Worm (Caenorhabditis elegans): Measurements from ENCODE around the gene srx-101.

Gene srx-101

ce11 chrII:3690646-3691045 is at the start of gene srx-101:
Gene srx-101 (minus strand): TSS chrII:3690746.
- TF ChIP-seq pqm-1 (tag; optimal IDR thresholded peaks at IDR 0.05) (no peak), egl-5 (tag; optimal IDR thresholded peaks at IDR 0.05) (no peak), fkh-10 (GFP tag; optimal IDR thresholded peaks at IDR 0.05) (no peak), sea-2 (GFP tag; optimal IDR thresholded peaks at IDR 0.05) (no peak), mml-1 (tag; optimal IDR thresholded peaks at IDR 0.05) (no peak), nhr-76 (tag; optimal IDR thresholded peaks at IDR 0.05) (no peak)

- TF ChIP-seq snpc-4 (tag; optimal IDR thresholded peaks at IDR 0.05), result no peak
- TF ChIP-seq egl-5 (tag; optimal IDR thresholded peaks at IDR 0.05), result no peak
- no peak for TF ChIP-seq nhr-28 (tag; optimal IDR thresholded peaks at IDR 0.05)
- TF ChIP-seq nhr-76 (tag; optimal IDR thresholded peaks at IDR 0.05), result no peak
- no peak for TF ChIP-seq nhr-11 (tag; optimal IDR thresholded peaks at IDR 0.05)
- TF ChIP-seq ceh-9 (tag; optimal IDR thresholded peaks at IDR 0.05), result no peak
- TF ChIP-seq elt-1 (tag; optimal IDR thresholded peaks at IDR 0.05), result no peak
- TF ChIP-seq lin-39 (tag; optimal IDR thresholded peaks at IDR 0.05), result no peak
- TF ChIP-seq pqm-1 (tag; optimal IDR thresholded peaks at IDR 0.05), result no peak
- no peak for TF ChIP-seq egl-27 (tag; optimal IDR thresholded peaks at IDR 0.05)
- no peak for TF ChIP-seq nhr-12 (tag; optimal IDR thresholded peaks at IDR 0.05)
- no peak for TF ChIP-seq jun-1 (tag; optimal IDR thresholded peaks at IDR 0.05)
- TF ChIP-seq fkh-10 (GFP tag; optimal IDR thresholded peaks at IDR 0.05), result no peak
- no peak for TF ChIP-seq elt-2 (tag; optimal IDR thresholded peaks at IDR 0.05)
- no peak for TF ChIP-seq zag-1 (tag; optimal IDR thresholded peaks at IDR 0.05)
- no peak for TF ChIP-seq tbx-2 (tag; optimal IDR thresholded peaks at IDR 0.05)
- no peak for TF ChIP-seq pha-4 (tag; optimal IDR thresholded peaks at IDR 0.05)
- no peak for TF ChIP-seq skn-1 (tag; optimal IDR thresholded peaks at IDR 0.05)
- TF ChIP-seq ZK546.5 (tag; optimal IDR thresholded peaks at IDR 0.05), result no peak
- no peak for TF ChIP-seq daf-12 (tag; optimal IDR thresholded peaks at IDR 0.05)
These were observed 49.1 kb upstream of the srx-101 start, which contains the start of gene F12E12.2 for ce11 chrII:3739647-3740046. Gene F12E12.2 (plus strand): TSS chrII:3739947.

- TF ChIP-seq ztf-11 (tag; optimal IDR thresholded peaks at IDR 0.05), result no peak
- no peak for TF ChIP-seq fkh-2 (tag; optimal IDR thresholded peaks at IDR 0.05)
These were observed 46.4 kb upstream of the srx-101 start, which contains the start of gene F12E12.6 for ce11 chrII:3736893-3737375. Gene F12E12.6 (minus strand): TSS chrII:3736943.

- TF ChIP-seq lsy-12 (tag; optimal IDR thresholded peaks at IDR 0.05) (no peak), elt-2 (tag; optimal IDR thresholded peaks at IDR 0.05) (no peak), nhr-67 (tag; optimal IDR thresholded peaks at IDR 0.05) (no peak), nfya-1 (tag; optimal IDR thresholded peaks at IDR 0.05; ENCODE audit: insufficient read depth) (no peak), fkh-2 (tag; optimal IDR thresholded peaks at IDR 0.05) (no peak), nhr-25 (tag; optimal IDR thresholded peaks at IDR 0.05) (no peak), egl-5 (tag; optimal IDR thresholded peaks at IDR 0.05) (no peak), ceh-9 (tag; optimal IDR thresholded peaks at IDR 0.05) (no peak), nhr-43 (tag; optimal IDR thresholded peaks at IDR 0.05; ENCODE audit: poor library complexity, severe bottlenecking) (no peak), elt-3 (tag; optimal IDR thresholded peaks at IDR 0.05) (no peak), egl-27 (tag; optimal IDR thresholded peaks at IDR 0.05) (no peak)
These were observed 41.2 kb upstream of the srx-101 start, which contains the start of the genes sdz-12 and bath-31 for ce11 chrII:3731723-3732122. Gene sdz-12 (minus strand): TSS chrII:3731823. Gene bath-31 (plus strand): TSS chrII:3731973.

- no peak for TF ChIP-seq tbx-2 (tag; optimal IDR thresholded peaks at IDR 0.05)
- TF ChIP-seq ztf-4 (tag; optimal IDR thresholded peaks at IDR 0.05), result no peak
- no peak for TF ChIP-seq nhr-76 (tag; optimal IDR thresholded peaks at IDR 0.05)
- no peak for TF ChIP-seq nhr-11 (tag; optimal IDR thresholded peaks at IDR 0.05)
- TF ChIP-seq ZK546.5 (tag; optimal IDR thresholded peaks at IDR 0.05), result no peak
- no peak for TF ChIP-seq fkh-2 (tag; optimal IDR thresholded peaks at IDR 0.05)
- no peak for TF ChIP-seq daf-12 (tag; optimal IDR thresholded peaks at IDR 0.05)
- no peak for TF ChIP-seq pqm-1 (tag; optimal IDR thresholded peaks at IDR 0.05)
- TF ChIP-seq nhr-43 (tag; optimal IDR thresholded peaks at IDR 0.05; ENCODE audit: poor library complexity, severe bottlenecking), result no peak
- no peak for TF ChIP-seq ceh-28 (tag; optimal IDR thresholded peaks at IDR 0.05)
- TF ChIP-seq aly-2 (tag; optimal IDR thresholded peaks at IDR 0.05), result no peak
- no peak for TF ChIP-seq eor-1 (tag; optimal IDR thresholded peaks at IDR 0.05)
- no peak for TF ChIP-seq fkh-10 (GFP tag; optimal IDR thresholded peaks at IDR 0.05)
- TF ChIP-seq elt-2 (tag; optimal IDR thresholded peaks at IDR 0.05), result no peak
- TF ChIP-seq nhr-28 (tag; optimal IDR thresholded peaks at IDR 0.05), result no peak
- TF ChIP-seq nhr-23 (tag; optimal IDR thresholded peaks at IDR 0.05), result no peak
- TF ChIP-seq elt-3 (tag; optimal IDR thresholded peaks at IDR 0.05), result no peak
- TF ChIP-seq mml-1 (tag; optimal IDR thresholded peaks at IDR 0.05), result no peak
- TF ChIP-seq ztf-11 (tag; optimal IDR thresholded peaks at IDR 0.05), result no peak
- TF ChIP-seq nhr-237 (tag; optimal IDR thresholded peaks at IDR 0.05), result no peak
These were observed 37.5 kb upstream of the srx-101 start, which contains the start of gene C46E10.8 for ce11 chrII:3727996-3728395. Gene C46E10.8 (minus strand): TSS chrII:3728096.

Measured in whole organism, L3 larva.